Worm (Caenorhabditis elegans) whole organism, L4/young adult: Measurements from ENCODE around the gene C27D6.15.
"Not testable (repeated sequence)": the region's sequence is repeated elsewhere in the genome, so short reads cannot be mapped to it uniquely, and the experiment has no call there.

ENCODE experiments used
- W03F9.2 ChIP-seq: fragments of 150-350 bp; optimal IDR thresholded peaks from 2 replicates; lab custom pipeline; 2014; ENCODE audit warnings: missing biosample characterization, missing genetic modification characterization
- him-1 ChIP-seq: sonication (generic microtip); optimal IDR thresholded peaks from 2 replicates; lab custom pipeline; 2016; ENCODE audit warnings: missing genotype, missing genetic modification reagents, missing genetic modification characterization, missing compliant biosample characterization

DNA sequence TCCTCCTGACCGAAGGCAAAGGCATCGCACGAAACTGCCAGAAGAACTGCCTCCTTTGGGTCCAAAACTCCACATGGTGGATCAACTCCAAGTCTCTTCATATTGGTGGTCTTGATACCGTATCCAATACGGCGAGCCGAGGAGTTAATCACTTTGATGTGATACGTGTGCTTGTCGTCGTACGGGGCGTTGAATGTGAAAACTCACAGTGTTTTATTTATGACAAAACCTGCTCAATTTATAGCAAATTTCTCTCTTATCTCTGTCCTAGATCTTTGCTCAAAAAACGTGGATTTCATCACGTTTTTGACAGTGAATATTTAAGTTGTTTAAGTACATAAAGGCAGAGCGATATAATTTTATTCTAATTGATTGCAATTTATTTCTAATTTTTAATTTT is 12.9 kb upstream of the C27D6.15 start, which contains the start of gene F58A6.9:
- TF ChIP-seq him-1, W03F9.2 (tag; lab: Kevin White, UChicago): not testable (repeated sequence)
